Worm (Caenorhabditis elegans): ENCODE data around the gene T23G4.2.

ce11 chrIV:13687631-13688030, 1.7 kb downstream of the T23G4.2 start:
- TF ChIP-seq nhr-23 (tag; optimal IDR thresholded peaks at IDR 0.05) (no peak), lin-15B (tag; optimal IDR thresholded peaks at IDR 0.05) (no peak), ama-1 (optimal IDR thresholded peaks at IDR 0.05) (no peak), ZK546.5 (tag; optimal IDR thresholded peaks at IDR 0.05) (no peak), pha-4 (tag; optimal IDR thresholded peaks at IDR 0.05) (no peak), fos-1 (tag; optimal IDR thresholded peaks at IDR 0.05) (no peak), egl-27 (tag; optimal IDR thresholded peaks at IDR 0.05) (no peak), ceh-9 (tag; optimal IDR thresholded peaks at IDR 0.05) (no peak), nhr-25 (tag; optimal IDR thresholded peaks at IDR 0.05) (no peak), nfya-1 (tag; optimal IDR thresholded peaks at IDR 0.05; ENCODE audit: insufficient read depth) (no peak), elt-1 (tag; optimal IDR thresholded peaks at IDR 0.05) (no peak)

Data from whole organism, L3 larva.